Fruit fly (Drosophila melanogaster) whole organism, embryonic: ENCODE results near the gene Lipt2.
A peak's percentile ranks its signal among the peaks of the same experiment; 100 is the strongest.

ENCODE experiments used
- CG10565 ChIP-seq: fragments of 200-800 bp; sonication (Bioruptor generic); optimal IDR thresholded peaks from 3 replicates; lab custom pipeline; 2016; ENCODE audit warnings: missing biosample characterization, mild to moderate bottlenecking, missing genetic modification characterization
- CG11398 ChIP-seq: fragments of 200-800 bp; sonication (Bioruptor generic); optimal IDR thresholded peaks from 2 replicates; lab custom pipeline; 2016; ENCODE audit warnings: missing biosample characterization, missing genetic modification characterization
- CG11504 ChIP-seq: fragments of 200-800 bp; sonication (Bioruptor generic); optimal IDR thresholded peaks from 3 replicates; lab custom pipeline; 2019; ENCODE audit warnings: missing biosample characterization, mild to moderate bottlenecking, missing genetic modification characterization, moderate library complexity
- CG2712 ChIP-seq: fragments of 200-800 bp; optimal IDR thresholded peaks from 3 replicates; lab custom pipeline; 2019; ENCODE audit warnings: missing biosample characterization, mild to moderate bottlenecking, missing genetic modification characterization, moderate library complexity
- CG31224 ChIP-seq: fragments of 200-800 bp; sonication (Bioruptor generic); IDR thresholded peaks from 2 replicates; pipeline ENCODE4 v1.3.6; 2022; ENCODE audit warnings: missing biosample characterization, missing genetic modification characterization
- CG5953 ChIP-seq: fragments of 200-800 bp; sonication (Bioruptor generic); IDR thresholded peaks from 2 replicates; pipeline ENCODE4 v1.3.6; 2022; ENCODE audit warnings: missing biosample characterization, missing genetic modification characterization
- unc-4 ChIP-seq: fragments of 200-800 bp; sonication (Bioruptor generic); IDR thresholded peaks from 2 replicates; pipeline ENCODE4 v1.3.6; 2022; ENCODE audit warnings: missing biosample characterization, missing genetic modification characterization; ENCODE audit not compliant: partially characterized antibody

dm6 chr3R:4471047-4471751 is 34.1 kb upstream of the Lipt2 start:
- no peak for TF ChIP-seq CG5953 (GFP tag; lab: Robert Waterston, UW)
- TF ChIP-seq CG2712 (tag; lab: Kevin White, UChicago): no peak
- no peak for TF ChIP-seq CG11504 (tag; lab: Kevin White, UChicago)
- no peak for TF ChIP-seq CG11398 (GFP tag; lab: Kevin White, UChicago)
- TF ChIP-seq CG10565 (GFP tag; lab: Kevin White, UChicago): no peak
- TF ChIP-seq unc-4: 0 out of 2 replicates have a peak, but pooled peaks have one; percentile 11
- TF ChIP-seq CG31224 (GFP tag; lab: Robert Waterston, UW): no peak
